Fruit fly (Drosophila melanogaster) whole organism, prepupa: ENCODE measurements around the gene Snoo.

Source experiments
- Blimp-1 ChIP-seq: fragments of 200-800 bp; sonication (Bioruptor generic); optimal IDR thresholded peaks from 3 replicates; lab custom pipeline; 2017; ENCODE audit warnings: missing biosample characterization, missing genetic modification characterization, mild to moderate bottlenecking, moderate library complexity, missing genetic modification reagents
- CG10631 ChIP-seq: fragments of 200-800 bp; sonication (Bioruptor generic); optimal IDR thresholded peaks from 2 replicates; lab custom pipeline; 2016; ENCODE audit warnings: missing biosample characterization, missing genetic modification characterization
- CG11294 ChIP-seq: fragments of 200-800 bp; sonication (Bioruptor generic); IDR thresholded peaks from 2 replicates; pipeline ENCODE4 v1.3.6; 2022; ENCODE audit warnings: missing biosample characterization, missing genetic modification characterization
- CG15336 ChIP-seq: fragments of 200-800 bp; sonication (Bioruptor generic); IDR thresholded peaks from 2 replicates; pipeline ENCODE4 v1.3.6; 2022; ENCODE audit warnings: missing biosample characterization, missing genetic modification characterization
- CG1621 ChIP-seq: fragments of 200-800 bp; sonication (Bioruptor generic); optimal IDR thresholded peaks from 3 replicates; lab custom pipeline; 2018; ENCODE audit warnings: missing biosample characterization, mild to moderate bottlenecking, missing genetic modification characterization
- CG16779 ChIP-seq: fragments of 200-800 bp; sonication (Bioruptor generic); optimal IDR thresholded peaks from 3 replicates; lab custom pipeline; 2017; ENCODE audit warnings: missing biosample characterization, mild to moderate bottlenecking, missing genetic modification characterization
- CG3032 ChIP-seq: fragments of 200-800 bp; optimal IDR thresholded peaks from 2 replicates; lab custom pipeline; 2019; ENCODE audit warnings: missing biosample characterization, mild to moderate bottlenecking, missing genetic modification characterization, moderate library complexity
- CG31627 ChIP-seq: fragments of 200-800 bp; sonication (Bioruptor generic); optimal IDR thresholded peaks from 3 replicates; lab custom pipeline; 2016; ENCODE audit warnings: missing biosample characterization, missing genetic modification characterization
- CG6163 ChIP-seq: fragments of 200-800 bp; sonication (Bioruptor generic); IDR thresholded peaks from 3 replicates; pipeline ENCODE4 v1.3.6; 2022; ENCODE audit warnings: missing biosample characterization, missing genetic modification characterization
- CG6276 ChIP-seq: fragments of 200-800 bp; sonication (Bioruptor generic); optimal IDR thresholded peaks from 2 replicates; lab custom pipeline; 2017; ENCODE audit warnings: missing biosample characterization, mild to moderate bottlenecking, missing genetic modification characterization
- CG6792 ChIP-seq: fragments of 200-800 bp; sonication (Bioruptor generic); optimal IDR thresholded peaks from 3 replicates; lab custom pipeline; 2016; ENCODE audit warnings: missing biosample characterization, missing genetic modification characterization
- CG8119 ChIP-seq: fragments of 200-800 bp; sonication (Bioruptor generic); IDR thresholded peaks from 3 replicates; pipeline ENCODE4 v1.3.6; 2022; ENCODE audit warnings: missing biosample characterization, missing genetic modification characterization
- CG9139 ChIP-seq: fragments of 200-800 bp; sonication (Bioruptor generic); optimal IDR thresholded peaks from 3 replicates; lab custom pipeline; 2017; ENCODE audit warnings: missing biosample characterization, mild to moderate bottlenecking, missing genetic modification characterization
- Eip75B ChIP-seq: fragments of 200-800 bp; sonication (Bioruptor generic); optimal IDR thresholded peaks from 3 replicates; lab custom pipeline; 2016; ENCODE audit warnings: missing biosample characterization, missing genetic modification characterization
- Eip78C ChIP-seq: fragments of 200-800 bp; sonication (Bioruptor generic); peaks from one replicate; lab custom pipeline; 2016; ENCODE audit warnings: missing biosample characterization, missing genetic modification characterization
- Eip93F ChIP-seq: fragments of 200-800 bp; sonication (Bioruptor generic); optimal IDR thresholded peaks from 2 replicates; lab custom pipeline; 2016; ENCODE audit warnings: missing biosample characterization, mild to moderate bottlenecking, missing genetic modification characterization
- Gug ChIP-seq: fragments of 200-800 bp; sonication (Bioruptor generic); IDR thresholded peaks from 2 replicates; pipeline ENCODE4 v1.3.6; 2022; ENCODE audit warnings: missing biosample characterization, missing genetic modification characterization
- Hr4 ChIP-seq: fragments of 200-800 bp; sonication (Bioruptor generic); optimal IDR thresholded peaks from 3 replicates; lab custom pipeline; 2016; ENCODE audit warnings: missing biosample characterization, missing genetic modification characterization
- Lpt ChIP-seq: fragments of 200-800 bp; sonication (Bioruptor generic); optimal IDR thresholded peaks from 3 replicates; lab custom pipeline; 2016; ENCODE audit warnings: missing biosample characterization, missing genetic modification characterization
- OdsH ChIP-seq: fragments of 200-800 bp; sonication (Bioruptor generic); optimal IDR thresholded peaks from 3 replicates; lab custom pipeline; 2016; ENCODE audit warnings: missing biosample characterization, missing genetic modification characterization
- Smox ChIP-seq: fragments of 200-800 bp; sonication (Bioruptor generic); optimal IDR thresholded peaks from 3 replicates; lab custom pipeline; 2016; ENCODE audit warnings: missing biosample characterization, missing genetic modification characterization
- Sox102F ChIP-seq: fragments of 200-800 bp; sonication (Bioruptor generic); optimal IDR thresholded peaks from 2 replicates; lab custom pipeline; 2016; ENCODE audit warnings: missing biosample characterization, mild to moderate bottlenecking, missing genetic modification characterization
- Sox15 ChIP-seq: fragments of 200-800 bp; sonication (Bioruptor generic); optimal IDR thresholded peaks from 3 replicates; lab custom pipeline; 2016; ENCODE audit warnings: missing biosample characterization, missing genetic modification characterization
- acj6 ChIP-seq: fragments of 200-800 bp; sonication (Bioruptor generic); optimal IDR thresholded peaks from 3 replicates; lab custom pipeline; 2016; ENCODE audit warnings: missing biosample characterization, missing genetic modification characterization
- cyc ChIP-seq: fragments of 200-800 bp; sonication (Bioruptor generic); optimal IDR thresholded peaks from 3 replicates; lab custom pipeline; 2016; ENCODE audit warnings: missing biosample characterization, missing genetic modification characterization
- dsx ChIP-seq: fragments of 200-800 bp; optimal IDR thresholded peaks from 3 replicates; lab custom pipeline; 2019; ENCODE audit warnings: missing biosample characterization, mild to moderate bottlenecking, missing genetic modification characterization, moderate library complexity; ENCODE audit not compliant: poor library complexity, severe bottlenecking
- eg ChIP-seq: fragments of 200-800 bp; sonication (Bioruptor generic); IDR thresholded peaks from 3 replicates; pipeline ENCODE4 v1.3.6; 2022; ENCODE audit warnings: missing biosample characterization, missing genetic modification characterization
- esn ChIP-seq: fragments of 200-800 bp; sonication (Bioruptor generic); optimal IDR thresholded peaks from 2 replicates; lab custom pipeline; 2016; ENCODE audit warnings: missing biosample characterization, mild to moderate bottlenecking, missing genetic modification characterization, moderate library complexity
- fd59A ChIP-seq: fragments of 200-800 bp; sonication (Bioruptor generic); optimal IDR thresholded peaks from 2 replicates; lab custom pipeline; 2017; ENCODE audit warnings: missing biosample characterization, mild to moderate bottlenecking, missing genetic modification characterization, missing genetic modification reagents
- fd85E ChIP-seq: fragments of 200-800 bp; sonication (Bioruptor generic); optimal IDR thresholded peaks from 3 replicates; lab custom pipeline; 2016; ENCODE audit warnings: missing biosample characterization, missing genetic modification characterization
- fkh ChIP-seq: fragments of 200-800 bp; sonication (Bioruptor generic); optimal IDR thresholded peaks from 3 replicates; lab custom pipeline; 2017; ENCODE audit warnings: missing biosample characterization, mild to moderate bottlenecking, missing genetic modification characterization, moderate library complexity
- lz ChIP-seq: fragments of 200-800 bp; sonication (Bioruptor generic); optimal IDR thresholded peaks from 3 replicates; lab custom pipeline; 2016; ENCODE audit warnings: missing biosample characterization, missing genetic modification characterization
- net ChIP-seq: fragments of 200-800 bp; sonication (Bioruptor generic); optimal IDR thresholded peaks from 3 replicates; lab custom pipeline; 2016; ENCODE audit warnings: missing biosample characterization, missing genetic modification characterization
- pdm3 ChIP-seq: fragments of 200-800 bp; sonication (Bioruptor generic); optimal IDR thresholded peaks from 3 replicates; lab custom pipeline; 2016; ENCODE audit warnings: missing biosample characterization, missing genetic modification characterization
- salr ChIP-seq, 2 experiments: fragments of 200-800 bp; sonication (Bioruptor generic); optimal IDR thresholded peaks; 3 replicates each; lab custom pipeline; 2016 to 2018; ENCODE audit warnings: missing biosample characterization in 2 of 2, missing genetic modification characterization in 2 of 2, mild to moderate bottlenecking in 1 of 2
- spab ChIP-seq: fragments of 200-800 bp; sonication (Bioruptor generic); optimal IDR thresholded peaks from 2 replicates; lab custom pipeline; 2017; ENCODE audit warnings: missing biosample characterization, mild to moderate bottlenecking, missing genetic modification characterization, missing genetic modification reagents
- ss ChIP-seq, 2 experiments: fragments of 200-800 bp; sonication (Bioruptor generic); optimal IDR thresholded peaks; 2 replicates in 1 of 2; 3 replicates in 1 of 2; lab custom pipeline; 2017 to 2018; ENCODE audit warnings: mild to moderate bottlenecking in 2 of 2, missing biosample characterization in 2 of 2, missing genetic modification characterization in 2 of 2, moderate library complexity in 1 of 2
- svp ChIP-seq: fragments of 200-800 bp; sonication (Bioruptor generic); peaks from one replicate; lab custom pipeline; 2016; ENCODE audit warnings: missing biosample characterization, missing genetic modification characterization
- topi ChIP-seq: fragments of 200-800 bp; sonication (Bioruptor generic); optimal IDR thresholded peaks from 3 replicates; lab custom pipeline; 2016; ENCODE audit warnings: missing biosample characterization, missing genetic modification characterization
- vri ChIP-seq: fragments of 200-800 bp; sonication (Bioruptor generic); optimal IDR thresholded peaks from 3 replicates; lab custom pipeline; 2016; ENCODE audit warnings: missing biosample characterization, mild to moderate bottlenecking, missing genetic modification characterization

The Snoo gene

DNA sequence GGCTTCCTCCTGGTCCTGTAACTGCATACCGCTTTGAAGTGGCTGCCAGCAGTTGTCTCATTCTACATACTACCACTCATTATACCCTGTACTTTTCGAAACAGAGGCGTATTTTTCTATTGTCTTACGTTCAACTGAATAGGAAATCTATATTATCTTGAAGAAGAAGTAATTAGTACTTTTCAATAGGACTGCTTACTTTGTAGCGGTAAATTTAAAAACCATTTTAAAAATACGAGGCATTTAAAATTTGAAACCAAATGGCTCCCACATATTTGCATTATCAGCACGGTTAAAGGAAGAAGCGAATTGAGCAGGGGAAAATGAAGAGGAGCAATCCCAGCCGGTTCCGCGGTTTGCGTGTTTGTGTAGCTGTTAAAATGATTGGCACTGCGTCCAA is 86.8 kb downstream of the Snoo start (continued):
- TF ChIP-seq spab (GFP tag; lab: Kevin White, UChicago), result peak; percentile 55
- TF ChIP-seq vri (GFP tag; lab: Kevin White, UChicago), result no peak
- TF ChIP-seq CG11294 (GFP tag; lab: Robert Waterston, UW), result no peak
- no peak for TF ChIP-seq eg
- peak; percentile 54 for TF ChIP-seq acj6
- TF ChIP-seq Lpt (GFP tag; lab: Kevin White, UChicago), result no peak
- peak; percentile 59; the same call in 1 of the 2 replicates for TF ChIP-seq CG15336 (GFP tag; lab: Robert Waterston, UW)
- TF ChIP-seq Blimp-1 (GFP tag; lab: Kevin White, UChicago), result no peak
- peak; percentile 69 for TF ChIP-seq CG6163 (GFP tag; lab: Robert Waterston, UW)
- TF ChIP-seq Sox15 (GFP tag; lab: Kevin White, UChicago), result peak; percentile 20
- TF ChIP-seq CG10631 (GFP tag; lab: Kevin White, UChicago), result peak; percentile 69
- peak; percentile 52; the same call in 2 of the 3 replicates for TF ChIP-seq CG8119 (GFP tag; lab: Robert Waterston, UW)
- TF ChIP-seq CG1621 (tag; lab: Kevin White, UChicago), result peak; percentile 26
- TF ChIP-seq CG6792 (GFP tag; lab: Kevin White, UChicago), result peak; percentile 41
- peak; percentile 43 for TF ChIP-seq CG3032
- TF ChIP-seq Eip93F (GFP tag; lab: Kevin White, UChicago), result no peak
- peak; percentile 53 for TF ChIP-seq CG31627
- no peak for TF ChIP-seq CG16779 (tag; lab: Kevin White, UChicago)
- peak; percentile 81 for TF ChIP-seq svp (GFP tag; lab: Kevin White, UChicago)
- TF ChIP-seq pdm3 (GFP tag; lab: Kevin White, UChicago), result peak; percentile 60

DNA sequence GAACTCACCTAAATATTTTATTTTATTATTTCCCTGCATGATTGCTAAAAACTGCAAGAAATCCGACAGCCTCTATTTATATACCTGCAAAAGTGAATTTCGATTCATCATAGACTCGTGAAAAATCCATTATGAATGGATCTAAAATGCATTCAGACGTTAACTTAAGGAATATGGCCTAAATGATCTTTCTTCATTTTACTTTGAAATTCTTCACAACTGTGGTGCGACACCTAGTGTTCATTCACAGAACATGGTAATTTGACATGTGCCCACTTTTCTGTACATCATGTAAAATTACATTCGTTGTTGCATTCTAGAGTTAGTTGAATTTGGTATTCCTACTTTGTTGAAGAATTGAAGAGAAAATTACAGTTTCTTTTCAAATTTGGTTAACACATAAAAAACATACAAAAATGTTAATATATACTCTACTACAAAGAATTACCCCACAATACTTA is 93.3 kb downstream of the Snoo start, which contains the start of gene Spn28Db:
Gene Spn28Db, minus strand, starts transcription at position 51 of the 461 bp plus-strand sequence.
- no peak for TF ChIP-seq Smox (GFP tag; lab: Kevin White, UChicago)
- no peak for TF ChIP-seq fkh (GFP tag; lab: Kevin White, UChicago)
- no peak for TF ChIP-seq acj6
- TF ChIP-seq ss (GFP tag; optimal IDR thresholded peaks at IDR 0.05; lab: Kevin White, UChicago), result no peak
- peak; percentile 94 for TF ChIP-seq dsx (GFP tag; lab: Kevin White, UChicago)
- no peak for TF ChIP-seq Hr4 (GFP tag; lab: Kevin White, UChicago)
- TF ChIP-seq esn (GFP tag; lab: Kevin White, UChicago), result peak; percentile 8
- no peak for TF ChIP-seq CG8119 (GFP tag; lab: Robert Waterston, UW)
- TF ChIP-seq CG31627, result peak; percentile 35
- TF ChIP-seq net (GFP tag; lab: Kevin White, UChicago), result no peak
- TF ChIP-seq svp (GFP tag; lab: Kevin White, UChicago), result no peak
- peak; percentile 10 for TF ChIP-seq cyc (GFP tag; lab: Kevin White, UChicago)
- no peak for TF ChIP-seq OdsH (GFP tag; lab: Kevin White, UChicago)
- TF ChIP-seq CG1621 (tag; lab: Kevin White, UChicago), result no peak

DNA sequence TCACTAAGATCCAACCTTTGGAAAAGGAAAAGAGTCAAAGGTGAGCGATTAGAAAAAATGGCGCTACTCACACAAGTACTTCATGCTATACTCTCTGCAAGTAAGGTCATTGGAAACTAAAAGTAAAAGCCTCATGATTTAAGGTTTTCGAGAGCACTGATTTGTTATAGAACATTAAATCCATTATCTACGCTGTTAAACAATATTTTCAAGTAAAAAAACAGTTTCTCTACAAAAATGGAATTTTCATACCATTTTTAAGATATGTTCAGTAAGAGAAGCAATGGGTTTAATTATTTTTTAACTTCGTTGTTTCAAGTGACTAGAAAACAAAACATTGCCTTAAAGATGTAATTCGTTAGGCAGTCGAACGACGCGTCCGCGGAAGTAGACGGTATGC is 95.0 kb downstream of the Snoo start, which contains the start of gene Spn28Da:
Gene Spn28Da, minus strand, starts transcription at position 101 of the 400 bp plus-strand sequence.
- TF ChIP-seq Sox15 (GFP tag; lab: Kevin White, UChicago), result no peak
- no peak for TF ChIP-seq topi
- TF ChIP-seq CG6276, result no peak
- no peak for TF ChIP-seq Eip75B
- no peak for TF ChIP-seq CG9139 (GFP tag; lab: Kevin White, UChicago)
- TF ChIP-seq CG1621 (tag; lab: Kevin White, UChicago), result no peak
- TF ChIP-seq spab (GFP tag; lab: Kevin White, UChicago), result no peak
- TF ChIP-seq CG6792 (GFP tag; lab: Kevin White, UChicago), result no peak
- TF ChIP-seq Gug, result no peak
- no peak for TF ChIP-seq salr (GFP tag; optimal IDR thresholded peaks at IDR 0.05; lab: Kevin White, UChicago)
- TF ChIP-seq CG11294 (GFP tag; lab: Robert Waterston, UW), result no peak
- TF ChIP-seq pdm3 (GFP tag; lab: Kevin White, UChicago), result no peak
- TF ChIP-seq CG15336 (GFP tag; lab: Robert Waterston, UW), result no peak
- no peak for TF ChIP-seq Eip78C
- TF ChIP-seq OdsH (GFP tag; lab: Kevin White, UChicago), result no peak
- no peak for TF ChIP-seq Smox (GFP tag; lab: Kevin White, UChicago)
- no peak for TF ChIP-seq fd85E (GFP tag; lab: Kevin White, UChicago)
- no peak for TF ChIP-seq lz (GFP tag; lab: Kevin White, UChicago)
- no peak for TF ChIP-seq fd59A (GFP tag; lab: Kevin White, UChicago)
- no peak for TF ChIP-seq Sox102F (GFP tag; lab: Kevin White, UChicago)
- TF ChIP-seq, all 60 proteins: peak for 0
